Fruit fly (Drosophila melanogaster) whole organism, embryonic: ENCODE results near the gene CG1632.

Experiments used
- CG10431 ChIP-seq: fragments of 200-800 bp; sonication (Bioruptor generic); optimal IDR thresholded peaks from 3 replicates; lab custom pipeline; 2018; ENCODE audit warnings: missing biosample characterization, mild to moderate bottlenecking, missing genetic modification characterization
- CG10543 ChIP-seq: fragments of 200-800 bp; sonication (Bioruptor generic); optimal IDR thresholded peaks from 3 replicates; lab custom pipeline; 2017; ENCODE audit warnings: missing biosample characterization, mild to moderate bottlenecking, missing genetic modification characterization, moderate library complexity
- CG11093 ChIP-seq: fragments of 200-800 bp; sonication (Bioruptor generic); IDR thresholded peaks from 3 replicates; pipeline ENCODE4 v1.3.6; 2022; ENCODE audit warnings: missing biosample characterization, missing genetic modification characterization
- CG14441 ChIP-seq: fragments of 200-800 bp; sonication (Bioruptor generic); IDR thresholded peaks from 2 replicates; pipeline ENCODE4 v1.3.6; 2022; ENCODE audit warnings: missing biosample characterization, missing genetic modification characterization
- CG14667 ChIP-seq: fragments of 200-800 bp; sonication (Bioruptor generic); IDR thresholded peaks from 2 replicates; pipeline ENCODE4 v1.3.6; 2022; ENCODE audit warnings: missing biosample characterization, missing genetic modification characterization
- CG15601 ChIP-seq: fragments of 200-800 bp; sonication (Bioruptor generic); optimal IDR thresholded peaks from 3 replicates; lab custom pipeline; 2019; ENCODE audit warnings: missing biosample characterization, mild to moderate bottlenecking, missing genetic modification characterization, moderate library complexity
- CG15696 ChIP-seq: fragments of 200-800 bp; sonication (Bioruptor generic); optimal IDR thresholded peaks from 2 replicates; lab custom pipeline; 2019; ENCODE audit warnings: missing biosample characterization, mild to moderate bottlenecking, missing genetic modification characterization, moderate library complexity
- CG17829 ChIP-seq: fragments of 200-800 bp; optimal IDR thresholded peaks from 2 replicates; lab custom pipeline; 2019; ENCODE audit warnings: missing biosample characterization, mild to moderate bottlenecking, missing genetic modification characterization, moderate library complexity
- CG18262 ChIP-seq: fragments of 200-800 bp; optimal IDR thresholded peaks from 3 replicates; lab custom pipeline; 2019; ENCODE audit warnings: missing biosample characterization, mild to moderate bottlenecking, missing genetic modification characterization, moderate library complexity
- CG1832 ChIP-seq: fragments of 200-800 bp; sonication (Bioruptor generic); optimal IDR thresholded peaks from 2 replicates; lab custom pipeline; 2017; ENCODE audit warnings: missing biosample characterization, mild to moderate bottlenecking, missing genetic modification characterization, inconsistent platforms
- CG18619 ChIP-seq: fragments of 200-800 bp; sonication (Bioruptor generic); optimal IDR thresholded peaks from 3 replicates; lab custom pipeline; 2017; ENCODE audit warnings: missing biosample characterization, mild to moderate bottlenecking, missing genetic modification characterization
- CG3065 ChIP-seq: fragments of 200-800 bp; sonication (Bioruptor generic); optimal IDR thresholded peaks from 2 replicates; lab custom pipeline; 2016; ENCODE audit warnings: missing biosample characterization, missing genetic modification characterization
- CG3163 ChIP-seq: fragments of 200-800 bp; sonication (Bioruptor generic); optimal IDR thresholded peaks from 3 replicates; lab custom pipeline; 2016; ENCODE audit warnings: missing biosample characterization, missing genetic modification characterization
- CG5180 ChIP-seq: fragments of 200-800 bp; sonication (Bioruptor generic); optimal IDR thresholded peaks from 3 replicates; lab custom pipeline; 2017; ENCODE audit warnings: missing biosample characterization, missing genetic modification characterization, mild to moderate bottlenecking, moderate library complexity, missing genetic modification reagents
- CG6854 ChIP-seq: fragments of 200-800 bp; sonication (Bioruptor generic); optimal IDR thresholded peaks from 3 replicates; lab custom pipeline; 2017; ENCODE audit warnings: missing biosample characterization, mild to moderate bottlenecking, missing genetic modification characterization
- CG8388 ChIP-seq: fragments of 200-800 bp; sonication (Bioruptor generic); optimal IDR thresholded peaks from 2 replicates; lab custom pipeline; 2019; ENCODE audit warnings: missing biosample characterization, mild to moderate bottlenecking, missing genetic modification characterization, moderate library complexity
- CG9727 ChIP-seq: fragments of 200-800 bp; sonication (Bioruptor generic); optimal IDR thresholded peaks from 3 replicates; lab custom pipeline; 2017; ENCODE audit warnings: missing biosample characterization, mild to moderate bottlenecking, missing genetic modification characterization
- Doc2 ChIP-seq: fragments of 200-800 bp; sonication (Bioruptor generic); IDR thresholded peaks from 2 replicates; pipeline ENCODE4 v1.3.6; 2022; ENCODE audit warnings: missing biosample characterization, missing genetic modification characterization
- Drgx ChIP-seq: fragments of 200-800 bp; sonication (Bioruptor generic); IDR thresholded peaks from 2 replicates; pipeline ENCODE4 v1.3.6; 2022; ENCODE audit warnings: missing biosample characterization, missing genetic modification characterization
- HLHmδ ChIP-seq: fragments of 200-800 bp; sonication (Bioruptor generic); optimal IDR thresholded peaks from 2 replicates; lab custom pipeline; 2018; ENCODE audit warnings: missing biosample characterization, mild to moderate bottlenecking, missing genetic modification characterization, moderate library complexity
- Hey ChIP-seq: fragments of 200-800 bp; sonication (Bioruptor generic); optimal IDR thresholded peaks from 3 replicates; lab custom pipeline; 2018; ENCODE audit warnings: missing biosample characterization, mild to moderate bottlenecking, missing genetic modification characterization
- HmgD ChIP-seq: fragments of 200-800 bp; sonication (Bioruptor generic); optimal IDR thresholded peaks from 3 replicates; lab custom pipeline; 2016; ENCODE audit warnings: missing biosample characterization, missing genetic modification characterization
- MESR4 ChIP-seq: fragments of 200-800 bp; sonication (Bioruptor generic); optimal IDR thresholded peaks from 2 replicates; lab custom pipeline; 2018; ENCODE audit warnings: missing biosample characterization, mild to moderate bottlenecking, missing genetic modification characterization, moderate library complexity
- Max ChIP-seq: fragments of 200-800 bp; sonication (Bioruptor generic); optimal IDR thresholded peaks from 2 replicates; lab custom pipeline; 2016; ENCODE audit warnings: missing biosample characterization, mild to moderate bottlenecking, missing genetic modification characterization
- NC2β ChIP-seq: fragments of 200-800 bp; sonication (Bioruptor generic); optimal IDR thresholded peaks from 2 replicates; lab custom pipeline; 2016; ENCODE audit warnings: missing biosample characterization, missing genetic modification characterization
- Rfx ChIP-seq: fragments of 200-800 bp; sonication (Bioruptor generic); IDR thresholded peaks from 2 replicates; pipeline ENCODE4 v1.3.6; 2022; ENCODE audit warnings: missing biosample characterization, missing genetic modification characterization
- Scr ChIP-seq: fragments of 200-800 bp; sonication (Bioruptor generic); IDR thresholded peaks from 2 replicates; pipeline ENCODE4 v1.3.6; 2022; ENCODE audit warnings: missing biosample characterization, missing genetic modification characterization; ENCODE audit not compliant: partially characterized antibody
- TFAM ChIP-seq: fragments of 200-800 bp; sonication (Bioruptor generic); optimal IDR thresholded peaks from 2 replicates; lab custom pipeline; 2017; ENCODE audit warnings: missing biosample characterization, missing genetic modification characterization, inconsistent platforms
- ab ChIP-seq: fragments of 200-800 bp; sonication (Bioruptor generic); optimal IDR thresholded peaks from 2 replicates; lab custom pipeline; 2016; ENCODE audit warnings: missing biosample characterization, missing genetic modification characterization
- ash1 ChIP-seq: fragments of 200-800 bp; sonication (Bioruptor generic); optimal IDR thresholded peaks from 2 replicates; lab custom pipeline; 2018; ENCODE audit warnings: missing biosample characterization, mild to moderate bottlenecking, missing genetic modification characterization
- az2 ChIP-seq: fragments of 200-800 bp; sonication (Bioruptor generic); optimal IDR thresholded peaks from 3 replicates; lab custom pipeline; 2016; ENCODE audit warnings: missing biosample characterization, missing genetic modification characterization
- bcd ChIP-seq: fragments of 200-800 bp; sonication (Bioruptor generic); optimal IDR thresholded peaks from 2 replicates; lab custom pipeline; 2017; ENCODE audit warnings: missing biosample characterization, mild to moderate bottlenecking, missing genetic modification characterization
- dan ChIP-seq: fragments of 200-800 bp; sonication (Bioruptor generic); IDR thresholded peaks from 2 replicates; pipeline ENCODE4 v1.3.6; 2022; ENCODE audit warnings: missing biosample characterization, missing genetic modification characterization
- h ChIP-seq: fragments of >200 bp; optimal IDR thresholded peaks from 2 replicates; lab custom pipeline; 2017
- hb ChIP-seq: fragments of 200-800 bp; sonication (Bioruptor generic); IDR thresholded peaks from 3 replicates; pipeline ENCODE4 v1.3.6; 2022; ENCODE audit warnings: missing biosample characterization, missing genetic modification characterization; ENCODE audit not compliant: partially characterized antibody
- maf-S ChIP-seq: fragments of 200-800 bp; sonication (Bioruptor generic); optimal IDR thresholded peaks from 2 replicates; lab custom pipeline; 2016; ENCODE audit warnings: missing biosample characterization, missing genetic modification characterization
- nmo ChIP-seq: fragments of 200-800 bp; sonication (Bioruptor generic); optimal IDR thresholded peaks from 2 replicates; lab custom pipeline; 2018; ENCODE audit warnings: missing biosample characterization, mild to moderate bottlenecking, missing genetic modification characterization, moderate library complexity
- nom ChIP-seq: fragments of 200-800 bp; sonication (Bioruptor generic); optimal IDR thresholded peaks from 2 replicates; lab custom pipeline; 2017; ENCODE audit warnings: missing biosample characterization, missing genetic modification characterization, mild to moderate bottlenecking, moderate library complexity, missing genetic modification reagents
- oc ChIP-seq: fragments of 200-800 bp; sonication (Bioruptor generic); optimal IDR thresholded peaks from 2 replicates; lab custom pipeline; 2018; ENCODE audit warnings: missing biosample characterization, mild to moderate bottlenecking, missing genetic modification characterization, moderate library complexity
- pan ChIP-seq, 4 experiments: fragments of >200 bp in 3 of 4; fragments of 200-800 bp in 1 of 4; sonication (Bioruptor generic) in 1 of 4; optimal IDR thresholded peaks in 3 of 4; IDR thresholded peaks in 1 of 4; 2 replicates each; pipeline versions ENCODE4 v1.3.6 to Lab custom; 2017 to 2022; ENCODE audit warnings: missing biosample characterization in 2 of 4, missing genetic modification characterization in 2 of 4, mixed read lengths in 1 of 4
- pfk ChIP-seq: fragments of 200-800 bp; sonication (Bioruptor generic); optimal IDR thresholded peaks from 2 replicates; lab custom pipeline; 2018; ENCODE audit warnings: missing biosample characterization, mild to moderate bottlenecking, missing genetic modification characterization, moderate library complexity
- row ChIP-seq: fragments of 200-800 bp; sonication (Bioruptor generic); IDR thresholded peaks from 3 replicates; pipeline ENCODE4 v1.3.6; 2022; ENCODE audit warnings: missing biosample characterization, missing genetic modification characterization
- sens ChIP-seq: fragments of 200-800 bp; sonication (Bioruptor generic); peaks from one replicate; lab custom pipeline; 2016; ENCODE audit warnings: missing biosample characterization, missing genetic modification characterization
- sens-2 ChIP-seq: fragments of 200-800 bp; sonication (Bioruptor generic); IDR thresholded peaks from 2 replicates; pipeline ENCODE4 v1.3.6; 2022; ENCODE audit warnings: missing biosample characterization, missing genetic modification characterization
- sisA ChIP-seq: fragments of 200-800 bp; sonication (Bioruptor generic); IDR thresholded peaks from 2 replicates; pipeline ENCODE4 v1.3.6; 2022; ENCODE audit warnings: missing biosample characterization, missing genetic modification characterization
- tup ChIP-seq: fragments of 200-800 bp; sonication (Bioruptor generic); optimal IDR thresholded peaks from 2 replicates; lab custom pipeline; 2016; ENCODE audit warnings: missing biosample characterization, mild to moderate bottlenecking, missing genetic modification characterization, moderate library complexity
- usp ChIP-seq: fragments of >200 bp; optimal IDR thresholded peaks from 2 replicates; lab custom pipeline; 2017; ENCODE audit warnings: missing biosample characterization, missing genetic modification characterization
- wor ChIP-seq: fragments of 200-800 bp; sonication (Bioruptor generic); IDR thresholded peaks from 2 replicates; pipeline ENCODE4 v1.3.6; 2022; ENCODE audit warnings: missing biosample characterization, missing genetic modification characterization
- yki ChIP-seq: fragments of >200 bp; optimal IDR thresholded peaks from 3 replicates; lab custom pipeline; 2018
- zen ChIP-seq: fragments of 200-800 bp; sonication (Bioruptor generic); optimal IDR thresholded peaks from 3 replicates; lab custom pipeline; 2018; ENCODE audit warnings: missing biosample characterization, mild to moderate bottlenecking, missing genetic modification characterization, moderate library complexity
- zf30C ChIP-seq: fragments of 200-800 bp; sonication (Bioruptor generic); optimal IDR thresholded peaks from 3 replicates; lab custom pipeline; 2018; ENCODE audit warnings: missing biosample characterization, mild to moderate bottlenecking, missing genetic modification characterization

Gene CG1632

dm6 chrX:8211094-8211730, 41.3 kb upstream of the CG1632 start (continued):
- TF ChIP-seq zf30C (no peak), bcd (GFP tag; lab: Kevin White, UChicago) (no peak), MESR4 (GFP tag; lab: Kevin White, UChicago) (no peak), CG1832 (GFP tag; lab: Kevin White, UChicago) (no peak), sisA (GFP tag; lab: Robert Waterston, UW) (peak; percentile 28; the same call in 1 of the 2 replicates), CG3163 (GFP tag; lab: Kevin White, UChicago) (no peak), HLHmδ (GFP tag; lab: Kevin White, UChicago) (no peak), Scr (no peak), sens-2 (peak; percentile 32; the same call in 1 of the 2 replicates), hb (GFP tag; lab: Robert Waterston, UW) (no peak), CG11093 (GFP tag; lab: Robert Waterston, UW) (no peak), az2 (GFP tag; lab: Kevin White, UChicago) (no peak), CG14441 (0 out of 2 replicates have a peak, but pooled peaks have one; percentile 27), wor (GFP tag; lab: Robert Waterston, UW) (no peak), CG3065 (GFP tag; lab: Kevin White, UChicago) (no peak), usp (GFP tag; lab: Kevin White, UChicago) (no peak), h (lab: Kevin White, UChicago) (no peak), ab (no peak), zen (peak; percentile 39), oc (tag; lab: Kevin White, UChicago) (no peak), HmgD (GFP tag; lab: Kevin White, UChicago) (no peak), Rfx (GFP tag; lab: Robert Waterston, UW) (peak; percentile 33; the same call in 1 of the 2 replicates), dan (no peak), yki (lab: Kevin White, UChicago) (no peak), Hey (no peak), Doc2 (no peak), pan (optimal IDR thresholded peaks at IDR 0.05; lab: Kevin White, UChicago) (no peak), pan (GFP tag; optimal IDR thresholded peaks at IDR 0.05 in 1 of 2, IDR thresholded peaks at IDR 0.05 in 1 of 2) (peak in 1 of 2 experiments; percentile 34), CG8388 (no peak), CG18619 (GFP tag; lab: Kevin White, UChicago) (no peak), CG5180 (GFP tag; lab: Kevin White, UChicago) (no peak), tup (GFP tag; lab: Kevin White, UChicago) (no peak), NC2β (GFP tag; lab: Kevin White, UChicago) (no peak), CG9727 (peak; percentile 48), Max (GFP tag; lab: Kevin White, UChicago) (no peak), ash1 (GFP tag; lab: Kevin White, UChicago) (no peak), maf-S (GFP tag; lab: Kevin White, UChicago) (no peak), CG10543 (GFP tag; lab: Kevin White, UChicago) (no peak), pfk (no peak), CG14667 (no peak)

dm6 chrX:8211731-8212468, 40.6 kb upstream of the CG1632 start:
- TF ChIP-seq CG15601 (tag; lab: Kevin White, UChicago): no peak
- TF ChIP-seq nmo (GFP tag; lab: Kevin White, UChicago): peak; percentile 12
- TF ChIP-seq sens (GFP tag; lab: Kevin White, UChicago): peak; percentile 48
- peak; percentile 5 for TF ChIP-seq CG17829 (tag; lab: Kevin White, UChicago)
- TF ChIP-seq Drgx: 0 out of 2 replicates have a peak, but pooled peaks have one; percentile 39
- TF ChIP-seq CG10431 (GFP tag; lab: Kevin White, UChicago): no peak
- no peak for TF ChIP-seq CG6854 (GFP tag; lab: Kevin White, UChicago)
- TF ChIP-seq row (GFP tag; lab: Robert Waterston, UW): 0 out of 3 replicates have a peak, but pooled peaks have one; percentile 21
- TF ChIP-seq nom (GFP tag; lab: Kevin White, UChicago): peak; percentile 47
- peak; percentile 35 for TF ChIP-seq CG18262
- peak; percentile 48 for TF ChIP-seq CG15696 (tag; lab: Kevin White, UChicago)
- no peak for TF ChIP-seq TFAM (GFP tag; lab: Kevin White, UChicago)
